Fruit fly (Drosophila melanogaster) whole organism: ENCODE data around the gene Grip71.

Source experiments
- EcR ChIP-seq, 2 experiments: fragments of >200 bp; optimal IDR thresholded peaks; 2 replicates each; lab custom pipeline; 2017; ENCODE audit warnings: missing biosample characterization in 2 of 2, missing genetic modification characterization in 2 of 2, missing genetic modification reagents in 2 of 2
- psq ChIP-seq: fragments of >200 bp; optimal IDR thresholded peaks from 2 replicates; lab custom pipeline; 2017

DNA sequence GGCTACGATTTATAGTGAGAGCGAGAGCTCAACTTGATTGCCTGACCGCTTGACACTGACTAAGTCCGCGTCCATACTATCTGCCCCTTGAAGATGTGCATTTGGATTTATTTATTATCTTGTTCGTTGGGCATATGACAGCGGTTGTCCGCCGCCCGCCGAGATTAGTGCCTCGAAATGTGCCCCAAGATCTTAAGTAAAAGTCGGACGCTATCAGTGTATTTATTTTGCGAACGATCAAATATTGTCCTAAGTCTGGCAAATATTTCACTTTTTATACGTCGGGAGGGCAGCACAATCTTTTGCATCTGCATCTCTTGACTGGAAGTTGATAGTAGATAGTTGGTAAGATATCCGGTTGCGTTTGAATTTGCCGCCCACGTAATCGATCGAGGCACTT lies 5.0 kb downstream of the Grip71 start, which contains the start of gene Irk3:
- TF ChIP-seq EcR (GFP tag; optimal IDR thresholded peaks at IDR 0.05; lab: Kevin White, UChicago) (no peak), psq (lab: Kevin White, UChicago) (no peak)
